Worm (Caenorhabditis elegans) whole organism, mixed stage, embryonic: ENCODE results near the gene T19C3.5.

Source experiments
- blmp-1 ChIP-seq: fragments of 150-350 bp; optimal IDR thresholded peaks from 2 replicates; lab custom pipeline; 2014; ENCODE audit warnings: missing biosample characterization, missing genetic modification characterization
- ceh-39 ChIP-seq: fragments of 150-350 bp; optimal IDR thresholded peaks from 2 replicates; lab custom pipeline; 2014; ENCODE audit warnings: missing biosample characterization, missing genetic modification characterization
- elt-3 ChIP-seq: fragments of 150-350 bp; optimal IDR thresholded peaks from 2 replicates; lab custom pipeline; 2014; ENCODE audit warnings: missing biosample characterization, missing genetic modification characterization
- lin-32 ChIP-seq: fragments of 200-800 bp; sonication (Bioruptor generic); optimal IDR thresholded peaks from 2 replicates; lab custom pipeline; 2018; ENCODE audit warnings: mild to moderate bottlenecking, missing genetic modification characterization, missing compliant biosample characterization
- nhr-76 ChIP-seq: sonication (generic microtip); optimal IDR thresholded peaks from 2 replicates; lab custom pipeline; 2017; ENCODE audit warnings: missing biosample characterization, missing genetic modification characterization
- sem-2 ChIP-seq: fragments of 200-800 bp; sonication (Bioruptor generic); optimal IDR thresholded peaks from 2 replicates; lab custom pipeline; 2018; ENCODE audit warnings: mild to moderate bottlenecking, missing genetic modification characterization, missing compliant biosample characterization
- snpc-4 ChIP-seq: fragments of 150-350 bp; optimal IDR thresholded peaks from 2 replicates; lab custom pipeline; 2014; ENCODE audit warnings: missing biosample characterization, missing genetic modification characterization
- sptf-1 ChIP-seq: sonication (generic microtip); optimal IDR thresholded peaks from 2 replicates; lab custom pipeline; 2017; ENCODE audit warnings: mild to moderate bottlenecking, missing genetic modification characterization, moderate library complexity, missing compliant biosample characterization
- tbx-8 ChIP-seq: fragments of 200-800 bp; sonication (Bioruptor generic); optimal IDR thresholded peaks from 2 replicates; lab custom pipeline; 2018; ENCODE audit warnings: mild to moderate bottlenecking, missing genetic modification characterization, moderate library complexity, missing compliant biosample characterization
- unc-39 ChIP-seq: fragments of 150-350 bp; optimal IDR thresholded peaks from 2 replicates; lab custom pipeline; 2014; ENCODE audit warnings: missing biosample characterization, missing genetic modification characterization
- unc-62 ChIP-seq: fragments of 150-350 bp; optimal IDR thresholded peaks from 2 replicates; lab custom pipeline; 2014; ENCODE audit warnings: missing biosample characterization, missing genetic modification reagents, missing genetic modification characterization
- zip-8 ChIP-seq: fragments of 150-350 bp; optimal IDR thresholded peaks from 2 replicates; lab custom pipeline; 2014; ENCODE audit warnings: missing biosample characterization, missing genetic modification characterization

DNA sequence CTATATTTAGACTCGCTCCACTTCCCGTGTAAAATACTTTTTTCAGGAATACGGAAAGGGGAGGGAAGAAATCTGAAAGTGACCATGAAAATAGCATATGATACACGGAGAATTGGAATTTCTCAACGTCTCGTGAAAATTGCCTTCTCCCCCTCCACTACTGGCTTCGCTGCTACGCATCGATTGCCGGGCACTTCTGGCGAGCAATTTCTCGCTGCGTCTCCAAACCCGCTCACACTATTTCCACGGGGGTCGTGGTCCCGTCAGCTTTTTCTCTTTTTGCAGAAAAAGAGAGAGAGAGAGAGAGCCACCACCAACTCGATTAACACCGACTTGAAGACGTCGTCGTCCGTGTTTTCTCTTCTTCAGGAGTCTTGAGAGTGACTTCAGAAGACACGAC, 43.3 kb upstream of the T19C3.5 start:
- TF ChIP-seq lin-32, result no peak
- TF ChIP-seq snpc-4 (tag; lab: Kevin White, UChicago), result no peak
- TF ChIP-seq sem-2 (GFP tag; lab: Kevin White, UChicago), result no peak
- no peak for TF ChIP-seq elt-3
- TF ChIP-seq zip-8 (tag; lab: Kevin White, UChicago), result no peak
- TF ChIP-seq blmp-1 (tag; lab: Kevin White, UChicago), result no peak
- no peak for TF ChIP-seq unc-62 (GFP tag; lab: Kevin White, UChicago)
- no peak for TF ChIP-seq unc-39
- no peak for TF ChIP-seq tbx-8
- TF ChIP-seq nhr-76 (tag; lab: Kevin White, UChicago), result no peak
- TF ChIP-seq sptf-1 (tag; lab: Kevin White, UChicago), result no peak
- no peak for TF ChIP-seq ceh-39
